Worm (Caenorhabditis elegans) whole organism, late embryonic: ENCODE results near the gene irld-48.

ENCODE experiments used
- ceh-19 ChIP-seq: fragments of 200-800 bp; sonication (Bioruptor generic); optimal IDR thresholded peaks from 2 replicates; lab custom pipeline; 2018; ENCODE audit warnings: mild to moderate bottlenecking, missing genetic modification characterization, missing compliant biosample characterization
- ceh-34 ChIP-seq: sonication (generic microtip); optimal IDR thresholded peaks from 2 replicates; lab custom pipeline; 2016; ENCODE audit warnings: mild to moderate bottlenecking, missing genetic modification characterization, missing compliant biosample characterization
- ceh-9 ChIP-seq: sonication (generic microtip); optimal IDR thresholded peaks from 2 replicates; lab custom pipeline; 2016; ENCODE audit warnings: mild to moderate bottlenecking, missing genetic modification characterization, inconsistent platforms, missing compliant biosample characterization
- hlh-13 ChIP-seq: fragments of 200-800 bp; sonication (Bioruptor generic); optimal IDR thresholded peaks from 2 replicates; lab custom pipeline; 2018; ENCODE audit warnings: mild to moderate bottlenecking, missing genetic modification characterization, missing compliant biosample characterization
- nfya-1 ChIP-seq: sonication (generic microtip); optimal IDR thresholded peaks from 2 replicates; lab custom pipeline; 2017; ENCODE audit warnings: missing genetic modification characterization, mild to moderate bottlenecking, missing compliant biosample characterization, antibody characterized with exemption, moderate library complexity
- sox-2 ChIP-seq: fragments of 200-800 bp; sonication (Bioruptor generic); IDR thresholded peaks from 2 replicates; pipeline ENCODE4 v1.3.6; 2022; ENCODE audit warnings: missing genetic modification reagents, missing genetic modification characterization, missing compliant biosample characterization
- sox-4 ChIP-seq: sonication (generic microtip); optimal IDR thresholded peaks from 2 replicates; lab custom pipeline; 2017; ENCODE audit warnings: mild to moderate bottlenecking, missing genetic modification characterization, inconsistent platforms, missing compliant biosample characterization

DNA sequence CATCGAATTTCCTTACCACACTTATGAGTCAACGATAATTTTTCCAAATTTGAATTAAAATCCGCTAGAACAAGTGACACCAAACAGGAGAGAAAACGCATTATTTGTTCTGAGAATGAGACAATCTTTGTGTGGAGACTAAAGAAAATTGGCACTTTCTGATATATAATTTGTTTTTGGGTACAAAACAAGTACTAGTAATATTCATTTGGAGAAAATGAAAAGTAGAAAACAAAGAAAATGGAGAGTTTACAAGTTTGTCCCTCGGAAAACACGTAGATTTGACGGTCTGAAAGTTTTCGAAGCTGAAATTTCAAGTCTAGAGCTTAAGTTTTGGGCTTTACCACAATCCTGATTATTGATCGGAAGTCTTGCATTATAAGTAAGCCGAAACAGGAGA is 15.1 kb upstream of the irld-48 start, which contains the start of gene irld-66:
- TF ChIP-seq ceh-19 (GFP tag; lab: Kevin White, UChicago) (no peak), sox-2 (GFP tag; lab: Robert Waterston, UW) (no peak), sox-4 (tag; lab: Kevin White, UChicago) (no peak), nfya-1 (tag; lab: Kevin White, UChicago) (no peak), ceh-34 (tag; lab: Kevin White, UChicago) (no peak), hlh-13 (GFP tag; lab: Kevin White, UChicago) (no peak), ceh-9 (tag; lab: Kevin White, UChicago) (no peak)
